Fruit fly (Drosophila melanogaster) whole organism, embryonic: ENCODE measurements around the gene Dred.

Experiments
- ATbp ChIP-seq: fragments of 200-800 bp; sonication (Bioruptor generic); optimal IDR thresholded peaks from 2 replicates; lab custom pipeline; 2017; ENCODE audit warnings: missing biosample characterization, mild to moderate bottlenecking, missing genetic modification characterization, missing genetic modification reagents
- CG10147 ChIP-seq: fragments of 200-800 bp; sonication (Bioruptor generic); optimal IDR thresholded peaks from 2 replicates; lab custom pipeline; 2019; ENCODE audit warnings: missing biosample characterization, mild to moderate bottlenecking, missing genetic modification characterization, moderate library complexity
- CG11398 ChIP-seq: fragments of 200-800 bp; sonication (Bioruptor generic); optimal IDR thresholded peaks from 2 replicates; lab custom pipeline; 2016; ENCODE audit warnings: missing biosample characterization, missing genetic modification characterization
- CG11456 ChIP-seq: fragments of 200-800 bp; sonication (Bioruptor generic); IDR thresholded peaks from 3 replicates; pipeline ENCODE4 v1.3.6; 2022; ENCODE audit warnings: missing biosample characterization, missing genetic modification characterization
- CG14860 ChIP-seq: fragments of 200-800 bp; sonication (Bioruptor generic); IDR thresholded peaks from 3 replicates; pipeline ENCODE4 v1.3.6; 2022; ENCODE audit warnings: missing biosample characterization, missing genetic modification characterization; ENCODE audit not compliant: partially characterized antibody
- CG1529 ChIP-seq: fragments of 200-800 bp; sonication (Bioruptor generic); optimal IDR thresholded peaks from 3 replicates; lab custom pipeline; 2018; ENCODE audit warnings: missing biosample characterization, missing genetic modification characterization
- CG16813 ChIP-seq: fragments of 200-800 bp; sonication (Bioruptor generic); IDR thresholded peaks from 3 replicates; pipeline ENCODE4 v1.3.6; 2022; ENCODE audit warnings: missing biosample characterization, missing genetic modification characterization; ENCODE audit not compliant: partially characterized antibody
- CG17912 ChIP-seq: fragments of 200-800 bp; sonication (Bioruptor generic); optimal IDR thresholded peaks from 2 replicates; lab custom pipeline; 2018; ENCODE audit warnings: missing biosample characterization, mild to moderate bottlenecking, missing genetic modification characterization
- CG18011 ChIP-seq: fragments of 200-800 bp; sonication (Bioruptor generic); optimal IDR thresholded peaks from 2 replicates; lab custom pipeline; 2017; ENCODE audit warnings: missing biosample characterization, missing genetic modification characterization, mild to moderate bottlenecking, moderate library complexity, missing genotype
- CG2875 ChIP-seq: fragments of 200-800 bp; sonication (Bioruptor generic); optimal IDR thresholded peaks from 2 replicates; lab custom pipeline; 2017; ENCODE audit warnings: missing biosample characterization, mild to moderate bottlenecking, missing genetic modification characterization, missing genetic modification reagents
- CG31365 ChIP-seq: fragments of 200-800 bp; sonication (Bioruptor generic); optimal IDR thresholded peaks from 2 replicates; lab custom pipeline; 2018; ENCODE audit warnings: missing biosample characterization, mild to moderate bottlenecking, missing genetic modification characterization
- CG33557 ChIP-seq: fragments of 200-800 bp; sonication (Bioruptor generic); optimal IDR thresholded peaks from 2 replicates; lab custom pipeline; 2019; ENCODE audit warnings: missing biosample characterization, mild to moderate bottlenecking, missing genetic modification characterization, moderate library complexity
- CG4282 ChIP-seq: fragments of 200-800 bp; sonication (Bioruptor generic); optimal IDR thresholded peaks from 2 replicates; lab custom pipeline; 2016; ENCODE audit warnings: missing biosample characterization, missing genetic modification characterization
- CG43689 ChIP-seq: fragments of 200-800 bp; sonication (Bioruptor generic); IDR thresholded peaks from 2 replicates; pipeline ENCODE4 v1.3.6; 2022; ENCODE audit warnings: missing biosample characterization, missing genetic modification characterization
- CG4617 ChIP-seq: fragments of 200-800 bp; sonication (Bioruptor generic); optimal IDR thresholded peaks from 3 replicates; lab custom pipeline; 2016; ENCODE audit warnings: missing biosample characterization, missing genetic modification characterization, borderline replicate concordance
- CG6813 ChIP-seq: fragments of 200-800 bp; sonication (Bioruptor generic); optimal IDR thresholded peaks from 2 replicates; lab custom pipeline; 2017; ENCODE audit warnings: missing biosample characterization, missing genetic modification characterization, mild to moderate bottlenecking, moderate library complexity, missing genetic modification reagents
- CG9876 ChIP-seq: fragments of 200-800 bp; sonication (Bioruptor generic); optimal IDR thresholded peaks from 2 replicates; lab custom pipeline; 2016; ENCODE audit warnings: missing biosample characterization, missing genetic modification characterization
- CHES-1-like ChIP-seq: fragments of 200-800 bp; sonication (Bioruptor generic); optimal IDR thresholded peaks from 2 replicates; lab custom pipeline; 2016; ENCODE audit warnings: missing biosample characterization, missing genetic modification characterization
- D ChIP-seq, 2 experiments: fragments of 200-800 bp in 1 of 2; fragments of >200 bp in 1 of 2; sonication (Bioruptor generic) in 1 of 2; optimal IDR thresholded peaks; 2 replicates in 1 of 2; 3 replicates in 1 of 2; lab custom pipeline; 2017; ENCODE audit warnings: mild to moderate bottlenecking in 1 of 2, missing biosample characterization in 1 of 2, missing genetic modification characterization in 1 of 2, missing genetic modification reagents in 1 of 2
- Dp ChIP-seq: fragments of 200-800 bp; sonication (Bioruptor generic); optimal IDR thresholded peaks from 2 replicates; lab custom pipeline; 2018; ENCODE audit warnings: missing biosample characterization, mild to moderate bottlenecking, missing genetic modification characterization, moderate library complexity
- Dref ChIP-seq: fragments of 200-800 bp; sonication (Bioruptor generic); IDR thresholded peaks from 2 replicates; pipeline ENCODE4 v1.3.6; 2022; ENCODE audit warnings: missing biosample characterization, missing genetic modification characterization
- Fer2 ChIP-seq: fragments of 200-800 bp; sonication (Bioruptor generic); optimal IDR thresholded peaks from 2 replicates; lab custom pipeline; 2018; ENCODE audit warnings: missing biosample characterization, mild to moderate bottlenecking, missing genetic modification characterization, moderate library complexity
- Hand ChIP-seq: fragments of 200-800 bp; sonication (Bioruptor generic); optimal IDR thresholded peaks from 2 replicates; lab custom pipeline; 2017; ENCODE audit warnings: mild to moderate bottlenecking, missing biosample characterization, missing genetic modification reagents, missing genetic modification characterization
- Max ChIP-seq: fragments of 200-800 bp; sonication (Bioruptor generic); optimal IDR thresholded peaks from 2 replicates; lab custom pipeline; 2016; ENCODE audit warnings: missing biosample characterization, mild to moderate bottlenecking, missing genetic modification characterization
- Med ChIP-seq: fragments of 200-800 bp; sonication (Bioruptor generic); peaks from one replicate; lab custom pipeline; 2016; ENCODE audit warnings: missing biosample characterization, missing genetic modification characterization, mild to moderate bottlenecking, inconsistent platforms, moderate library complexity
- Side ChIP-seq: fragments of 200-800 bp; sonication (Bioruptor generic); optimal IDR thresholded peaks from 2 replicates; lab custom pipeline; 2016; ENCODE audit warnings: missing biosample characterization, missing genetic modification characterization
- Spps ChIP-seq: fragments of 200-800 bp; sonication (Bioruptor generic); optimal IDR thresholded peaks from 2 replicates; lab custom pipeline; 2018; ENCODE audit warnings: missing biosample characterization, mild to moderate bottlenecking, missing genetic modification characterization
- Stat92E ChIP-seq, 3 experiments: fragments of >200 bp in 2 of 3; fragments of 200-800 bp in 1 of 3; sonication (Bioruptor generic) in 1 of 3; optimal IDR thresholded peaks; 2 replicates each; lab custom pipeline; 2017 to 2019; ENCODE audit warnings: missing biosample characterization in 3 of 3, missing genetic modification characterization in 3 of 3, mild to moderate bottlenecking in 1 of 3, moderate library complexity in 1 of 3
- Taf1 ChIP-seq: fragments of 200-800 bp; sonication (Bioruptor generic); IDR thresholded peaks from 2 replicates; pipeline ENCODE4 v1.3.6; 2022; ENCODE audit warnings: missing biosample characterization, missing genetic modification characterization
- ara ChIP-seq: fragments of 200-800 bp; sonication (Bioruptor generic); IDR thresholded peaks from 2 replicates; pipeline ENCODE4 v1.3.6; 2022; ENCODE audit warnings: missing biosample characterization, missing genetic modification characterization
- chinmo ChIP-seq: fragments of 200-800 bp; sonication (Bioruptor generic); IDR thresholded peaks from 4 replicates; pipeline ENCODE4 v1.3.6; 2022; ENCODE audit warnings: missing biosample characterization, missing genetic modification characterization; ENCODE audit not compliant: partially characterized antibody
- da ChIP-seq: fragments of 200-800 bp; sonication (Bioruptor generic); optimal IDR thresholded peaks from 2 replicates; lab custom pipeline; 2016; ENCODE audit warnings: missing biosample characterization, missing genetic modification characterization
- dati ChIP-seq: fragments of 200-800 bp; sonication (Bioruptor generic); IDR thresholded peaks from 2 replicates; pipeline ENCODE4 v1.3.6; 2022; ENCODE audit warnings: missing biosample characterization, missing genetic modification characterization
- ewg ChIP-seq: fragments of 200-800 bp; sonication (Bioruptor generic); optimal IDR thresholded peaks from 3 replicates; lab custom pipeline; 2017; ENCODE audit warnings: mild to moderate bottlenecking, missing biosample characterization, missing genetic modification reagents, missing genetic modification characterization
- fd3F ChIP-seq: fragments of 200-800 bp; sonication (Bioruptor generic); optimal IDR thresholded peaks from 2 replicates; lab custom pipeline; 2018; ENCODE audit warnings: missing biosample characterization, mild to moderate bottlenecking, missing genetic modification characterization, moderate library complexity
- fu2 ChIP-seq: fragments of 200-800 bp; sonication (Bioruptor generic); optimal IDR thresholded peaks from 2 replicates; lab custom pipeline; 2016; ENCODE audit warnings: missing biosample characterization, missing genetic modification characterization
- h ChIP-seq: fragments of >200 bp; optimal IDR thresholded peaks from 2 replicates; lab custom pipeline; 2017
- hb ChIP-seq: fragments of 200-800 bp; sonication (Bioruptor generic); IDR thresholded peaks from 3 replicates; pipeline ENCODE4 v1.3.6; 2022; ENCODE audit warnings: missing biosample characterization, missing genetic modification characterization; ENCODE audit not compliant: partially characterized antibody
- ken ChIP-seq: fragments of 200-800 bp; sonication (Bioruptor generic); IDR thresholded peaks from 3 replicates; pipeline ENCODE4 v1.3.6; 2022; ENCODE audit warnings: missing biosample characterization, missing genetic modification characterization
- klu ChIP-seq: fragments of 200-800 bp; sonication (Bioruptor generic); IDR thresholded peaks from 2 replicates; pipeline ENCODE4 v1.3.6; 2022; ENCODE audit warnings: missing biosample characterization, missing genetic modification characterization
- knrl ChIP-seq: fragments of 200-800 bp; sonication (Bioruptor generic); IDR thresholded peaks from 3 replicates; pipeline ENCODE4 v1.3.6; 2022; ENCODE audit warnings: missing biosample characterization, missing genetic modification characterization; ENCODE audit not compliant: partially characterized antibody
- lmd ChIP-seq: fragments of 200-800 bp; sonication (Bioruptor generic); IDR thresholded peaks from 2 replicates; pipeline ENCODE4 v1.3.6; 2022; ENCODE audit warnings: missing biosample characterization, missing genetic modification characterization
- psq ChIP-seq: fragments of 200-800 bp; sonication (Bioruptor generic); optimal IDR thresholded peaks from 2 replicates; lab custom pipeline; 2017; ENCODE audit warnings: missing biosample characterization, missing genetic modification characterization
- ro ChIP-seq: fragments of 200-800 bp; sonication (Bioruptor generic); IDR thresholded peaks from 2 replicates; pipeline ENCODE4 v1.3.6; 2022; ENCODE audit warnings: missing biosample characterization, missing genetic modification characterization
- sna ChIP-seq: fragments of 200-800 bp; sonication (Bioruptor generic); IDR thresholded peaks from 2 replicates; pipeline ENCODE4 v1.3.6; 2022; ENCODE audit warnings: missing biosample characterization, missing genetic modification characterization; ENCODE audit not compliant: partially characterized antibody
- tgo ChIP-seq: fragments of 200-800 bp; sonication (Bioruptor generic); IDR thresholded peaks from 3 replicates; pipeline ENCODE4 v1.3.6; 2022; ENCODE audit warnings: missing biosample characterization, missing genetic modification characterization
- tio ChIP-seq: fragments of 200-800 bp; sonication (Bioruptor generic); optimal IDR thresholded peaks from 2 replicates; lab custom pipeline; 2017; ENCODE audit warnings: missing biosample characterization, missing genetic modification characterization, inconsistent platforms
- toy ChIP-seq: fragments of 200-800 bp; sonication (Bioruptor generic); IDR thresholded peaks from 2 replicates; pipeline ENCODE4 v1.3.6; 2022; ENCODE audit warnings: missing biosample characterization, missing genetic modification characterization
- z ChIP-seq: fragments of 200-800 bp; sonication (Bioruptor generic); IDR thresholded peaks from 3 replicates; pipeline ENCODE4 v1.3.6; 2022; ENCODE audit warnings: missing biosample characterization, missing genetic modification characterization

The Dred gene

DNA sequence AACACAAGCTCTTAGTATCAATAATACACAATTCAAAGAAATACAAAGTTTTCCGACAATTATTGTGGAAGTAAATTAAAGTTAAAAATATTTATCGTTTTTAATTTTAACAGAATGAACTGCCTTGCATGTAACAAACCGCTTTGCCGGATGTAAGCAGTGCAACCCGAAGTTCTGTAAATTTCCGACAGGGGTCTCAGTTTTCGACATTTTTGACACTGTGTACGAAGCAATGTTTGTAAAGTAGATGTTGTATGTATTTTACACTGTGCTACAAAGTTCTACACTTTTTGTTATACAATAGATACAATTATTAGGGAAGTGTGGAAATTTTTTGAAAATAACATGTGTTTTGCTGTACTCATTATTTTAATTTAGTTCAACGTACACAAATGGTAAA is 27.5 kb downstream of the Dred start (continued):
- TF ChIP-seq CG4282 (GFP tag; lab: Kevin White, UChicago) (peak; percentile 65), CG14860 (GFP tag; lab: Robert Waterston, UW) (0 out of 3 replicates have a peak, but pooled peaks have one; percentile 12), CG6813 (GFP tag; lab: Kevin White, UChicago) (peak; percentile 76), CG31365 (peak; percentile 98), sna (GFP tag; lab: Robert Waterston, UW) (no peak), ro (peak; percentile 82; the same call in 1 of the 2 replicates), fd3F (GFP tag; lab: Kevin White, UChicago) (peak; percentile 79), CG9876 (peak; percentile 94), Spps (tag; lab: Kevin White, UChicago) (peak; percentile 19), klu (peak; percentile 82), CG33557 (GFP tag; lab: Kevin White, UChicago) (peak; percentile 59), fu2 (peak; percentile 89), CHES-1-like (GFP tag; lab: Kevin White, UChicago) (peak; percentile 85), Taf1 (GFP tag; lab: Robert Waterston, UW) (peak; percentile 64; the same call in 1 of the 2 replicates), psq (GFP tag; lab: Kevin White, UChicago) (peak; percentile 49), h (lab: Kevin White, UChicago) (no peak), CG17912 (peak; percentile 89), Hand (GFP tag; lab: Kevin White, UChicago) (no peak), CG43689 (GFP tag; lab: Robert Waterston, UW) (peak; percentile 88), CG16813 (GFP tag; lab: Robert Waterston, UW) (peak; percentile 58; the same call in 2 of the 3 replicates), ara (GFP tag; lab: Robert Waterston, UW) (peak; percentile 75; the same call in 1 of the 2 replicates), knrl (GFP tag; lab: Robert Waterston, UW) (peak; percentile 74), ewg (peak; percentile 75), ken (GFP tag; lab: Robert Waterston, UW) (peak; percentile 96), z (0 out of 3 replicates have a peak, but pooled peaks have one; percentile 55), lmd (peak; percentile 91), Stat92E (GFP tag; optimal IDR thresholded peaks at IDR 0.05; lab: Kevin White, UChicago) (no peak), Dp (GFP tag; lab: Kevin White, UChicago) (no peak), D (optimal IDR thresholded peaks at IDR 0.05; lab: Kevin White, UChicago) (no peak), D (GFP tag; optimal IDR thresholded peaks at IDR 0.05; lab: Kevin White, UChicago) (peak; percentile 73), CG18011 (GFP tag; lab: Kevin White, UChicago) (peak; percentile 77), CG2875 (GFP tag; lab: Kevin White, UChicago) (peak; percentile 85), ATbp (GFP tag; lab: Kevin White, UChicago) (peak; percentile 84), CG10147 (GFP tag; lab: Kevin White, UChicago) (peak; percentile 81), Side (GFP tag; lab: Kevin White, UChicago) (peak; percentile 94), tgo (GFP tag; lab: Robert Waterston, UW) (peak; percentile 91), Med (GFP tag; lab: Kevin White, UChicago) (peak; percentile 99), Max (GFP tag; lab: Kevin White, UChicago) (peak; percentile 86), CG4617 (GFP tag; lab: Kevin White, UChicago) (peak; percentile 33), Dref (GFP tag; lab: Robert Waterston, UW) (peak; percentile 48), chinmo (GFP tag; lab: Robert Waterston, UW) (no peak), Fer2 (tag; lab: Kevin White, UChicago) (peak; percentile 91), CG11398 (GFP tag; lab: Kevin White, UChicago) (peak; percentile 50), toy (GFP tag; lab: Robert Waterston, UW) (peak; percentile 88), CG1529 (GFP tag; lab: Kevin White, UChicago) (peak; percentile 48), da (peak; percentile 74), dati (peak; percentile 89), CG11456 (GFP tag; lab: Robert Waterston, UW) (peak; percentile 99), tio (GFP tag; lab: Kevin White, UChicago) (peak; percentile 65), hb (no peak)
